Fruit fly (Drosophila melanogaster) Kc167 (cell line): ENCODE measurements around the gene Ziz.

Experiments
- Myc ChIP-seq: fragments of >200 bp; optimal IDR thresholded peaks from 2 replicates; lab custom pipeline; 2017; ENCODE audit warnings: missing external identifiers
- Sin3A ChIP-seq: fragments of >200 bp; optimal IDR thresholded peaks from 2 replicates; lab custom pipeline; 2018; ENCODE audit warnings: missing external identifiers
- h ChIP-seq: fragments of >200 bp; optimal IDR thresholded peaks from 3 replicates; lab custom pipeline; 2018; ENCODE audit warnings: missing external identifiers
- psq ChIP-seq: fragments of >200 bp; optimal IDR thresholded peaks from 2 replicates; lab custom pipeline; 2017; ENCODE audit warnings: missing external identifiers
- ttk ChIP-seq: sonication (Bioruptor generic); optimal IDR thresholded peaks from 2 replicates; lab custom pipeline; 2017; ENCODE audit warnings: missing external identifiers

DNA sequence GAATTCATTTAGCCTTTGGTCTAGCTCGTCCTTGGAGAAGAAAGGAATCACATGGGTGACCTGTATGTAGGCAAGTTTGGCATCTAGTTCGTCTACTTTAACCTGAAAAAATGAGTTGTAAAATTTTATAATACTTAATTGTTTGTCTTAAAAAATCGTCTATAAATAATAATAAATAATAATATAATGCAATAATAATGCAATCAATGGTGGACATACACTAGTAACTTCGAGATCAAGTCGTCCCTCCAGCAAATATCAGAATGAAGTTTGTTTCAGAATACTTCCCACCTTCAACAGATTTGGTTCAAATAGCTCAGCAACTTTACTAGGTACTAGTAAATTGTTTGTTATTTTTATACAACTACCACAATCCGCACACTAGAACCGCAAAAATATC lies 21.7 kb downstream of the Ziz start, which contains the start of gene CG6441:
- TF ChIP-seq psq (lab: Kevin White, UChicago) (no peak), ttk (lab: Kevin White, UChicago) (no peak), Sin3A (no peak), h (lab: Kevin White, UChicago) (no peak), Myc (no peak)
